Worm (Caenorhabditis elegans) whole organism, mixed stage, embryonic: ENCODE data around the gene hil-6.

ENCODE experiments used
- M03D4.4 ChIP-seq: sonication (generic microtip); optimal IDR thresholded peaks from 2 replicates; lab custom pipeline; 2017; ENCODE audit warnings: mild to moderate bottlenecking, missing genetic modification characterization, missing compliant biosample characterization
- bed-3 ChIP-seq: fragments of 200-800 bp; sonication (Bioruptor generic); optimal IDR thresholded peaks from 3 replicates; lab custom pipeline; 2018; ENCODE audit warnings: mild to moderate bottlenecking, missing genetic modification characterization, moderate library complexity, missing compliant biosample characterization
- blmp-1 ChIP-seq: fragments of 150-350 bp; optimal IDR thresholded peaks from 2 replicates; lab custom pipeline; 2014; ENCODE audit warnings: missing biosample characterization, missing genetic modification characterization
- ceh-39 ChIP-seq: fragments of 150-350 bp; optimal IDR thresholded peaks from 2 replicates; lab custom pipeline; 2014; ENCODE audit warnings: missing biosample characterization, missing genetic modification characterization
- ceh-43 ChIP-seq: fragments of 200-800 bp; sonication (Bioruptor generic); optimal IDR thresholded peaks from 2 replicates; lab custom pipeline; 2018; ENCODE audit warnings: mild to moderate bottlenecking, missing genetic modification characterization, moderate library complexity, missing compliant biosample characterization
- ceh-83 ChIP-seq: fragments of 200-800 bp; sonication (Bioruptor generic); optimal IDR thresholded peaks from 2 replicates; lab custom pipeline; 2018; ENCODE audit warnings: mild to moderate bottlenecking, missing genetic modification characterization, missing compliant biosample characterization
- cnd-1 ChIP-seq: fragments of 200-800 bp; sonication (Bioruptor generic); optimal IDR thresholded peaks from 2 replicates; lab custom pipeline; 2018; ENCODE audit warnings: mild to moderate bottlenecking, missing genetic modification characterization, missing compliant biosample characterization
- drap-1 ChIP-seq: fragments of 200-800 bp; sonication (Bioruptor generic); optimal IDR thresholded peaks from 3 replicates; lab custom pipeline; 2018; ENCODE audit warnings: mild to moderate bottlenecking, missing genetic modification characterization, missing compliant biosample characterization
- elt-1 ChIP-seq: sonication (generic microtip); optimal IDR thresholded peaks from 2 replicates; lab custom pipeline; 2017; ENCODE audit warnings: missing genetic modification characterization, mild to moderate bottlenecking, missing compliant biosample characterization, antibody characterized with exemption, moderate library complexity, borderline replicate concordance; ENCODE audit not compliant: insufficient read depth
- elt-3 ChIP-seq: fragments of 150-350 bp; optimal IDR thresholded peaks from 2 replicates; lab custom pipeline; 2014; ENCODE audit warnings: missing biosample characterization, missing genetic modification characterization
- ham-2 ChIP-seq: fragments of 200-800 bp; sonication (Bioruptor generic); optimal IDR thresholded peaks from 2 replicates; lab custom pipeline; 2018; ENCODE audit warnings: mild to moderate bottlenecking, missing genetic modification characterization, missing compliant biosample characterization
- hlh-1 ChIP-seq: fragments of 150-350 bp; optimal IDR thresholded peaks from 2 replicates; lab custom pipeline; 2014; ENCODE audit warnings: missing biosample characterization, missing genetic modification reagents, missing genetic modification characterization
- lin-13 ChIP-seq: fragments of 150-350 bp; optimal IDR thresholded peaks from 2 replicates; lab custom pipeline; 2014; ENCODE audit warnings: missing biosample characterization, missing genetic modification characterization
- lin-32 ChIP-seq: fragments of 200-800 bp; sonication (Bioruptor generic); optimal IDR thresholded peaks from 2 replicates; lab custom pipeline; 2018; ENCODE audit warnings: mild to moderate bottlenecking, missing genetic modification characterization, missing compliant biosample characterization
- mep-1 ChIP-seq: fragments of 150-350 bp; optimal IDR thresholded peaks from 2 replicates; lab custom pipeline; 2017; ENCODE audit warnings: missing biosample characterization, missing genetic modification reagents, missing genetic modification characterization, inconsistent platforms
- nhr-12 ChIP-seq: fragments of 150-350 bp; optimal IDR thresholded peaks from 2 replicates; lab custom pipeline; 2014; ENCODE audit warnings: missing biosample characterization, missing genetic modification characterization
- nhr-2 ChIP-seq: fragments of 150-350 bp; optimal IDR thresholded peaks from 2 replicates; lab custom pipeline; 2014; ENCODE audit warnings: missing biosample characterization, missing genetic modification characterization
- nhr-237 ChIP-seq: fragments of 150-350 bp; optimal IDR thresholded peaks from 2 replicates; lab custom pipeline; 2014; ENCODE audit warnings: missing biosample characterization, missing genetic modification characterization
- nhr-28 ChIP-seq: fragments of 150-350 bp; optimal IDR thresholded peaks from 2 replicates; lab custom pipeline; 2014; ENCODE audit warnings: missing biosample characterization, missing genetic modification characterization
- nhr-76 ChIP-seq: sonication (generic microtip); optimal IDR thresholded peaks from 2 replicates; lab custom pipeline; 2017; ENCODE audit warnings: missing biosample characterization, missing genetic modification characterization
- pha-4 ChIP-seq: fragments of 150-350 bp; optimal IDR thresholded peaks from 2 replicates; lab custom pipeline; 2018; ENCODE audit warnings: missing biosample characterization, missing genetic modification reagents, missing genetic modification characterization
- sem-2 ChIP-seq: fragments of 200-800 bp; sonication (Bioruptor generic); optimal IDR thresholded peaks from 2 replicates; lab custom pipeline; 2018; ENCODE audit warnings: mild to moderate bottlenecking, missing genetic modification characterization, missing compliant biosample characterization
- snpc-4 ChIP-seq: fragments of 150-350 bp; optimal IDR thresholded peaks from 2 replicates; lab custom pipeline; 2014; ENCODE audit warnings: missing biosample characterization, missing genetic modification characterization
- sptf-1 ChIP-seq: sonication (generic microtip); optimal IDR thresholded peaks from 2 replicates; lab custom pipeline; 2017; ENCODE audit warnings: mild to moderate bottlenecking, missing genetic modification characterization, moderate library complexity, missing compliant biosample characterization
- tbx-8 ChIP-seq: fragments of 200-800 bp; sonication (Bioruptor generic); optimal IDR thresholded peaks from 2 replicates; lab custom pipeline; 2018; ENCODE audit warnings: mild to moderate bottlenecking, missing genetic modification characterization, moderate library complexity, missing compliant biosample characterization
- unc-120 ChIP-seq: sonication (generic microtip); optimal IDR thresholded peaks from 2 replicates; lab custom pipeline; 2017; ENCODE audit warnings: missing genetic modification characterization, missing compliant biosample characterization; ENCODE audit not compliant: poor library complexity, severe bottlenecking
- unc-39 ChIP-seq: fragments of 150-350 bp; optimal IDR thresholded peaks from 2 replicates; lab custom pipeline; 2014; ENCODE audit warnings: missing biosample characterization, missing genetic modification characterization
- unc-62 ChIP-seq: fragments of 150-350 bp; optimal IDR thresholded peaks from 2 replicates; lab custom pipeline; 2014; ENCODE audit warnings: missing biosample characterization, missing genetic modification reagents, missing genetic modification characterization
- zip-8 ChIP-seq: fragments of 150-350 bp; optimal IDR thresholded peaks from 2 replicates; lab custom pipeline; 2014; ENCODE audit warnings: missing biosample characterization, missing genetic modification characterization

hil-6 gene

ce11 chrV:2031454-2031853 is at the start of gene hil-6:
Gene hil-6, minus strand, starts transcription at chrV:2031554.
- TF ChIP-seq nhr-76 (tag; lab: Kevin White, UChicago): no peak
- no peak for TF ChIP-seq lin-32 (GFP tag; lab: Kevin White, UChicago)
- TF ChIP-seq ceh-43 (GFP tag; lab: Kevin White, UChicago): no peak
- TF ChIP-seq pha-4: no peak
- TF ChIP-seq, all 35 proteins: peak for 0

ce11 chrV:2076043-2076442 is 44.7 kb upstream of the hil-6 start:
- TF ChIP-seq lin-13 (tag; lab: Kevin White, UChicago) (no peak), nhr-28 (no peak), unc-120 (tag; lab: Kevin White, UChicago) (peak; percentile 13), elt-1 (no peak), unc-62 (GFP tag; lab: Kevin White, UChicago) (peak; percentile 66)

- TF ChIP-seq hlh-1 (tag; lab: Kevin White, UChicago) (no peak), unc-120 (tag; lab: Kevin White, UChicago) (no peak), nhr-12 (tag; lab: Kevin White, UChicago) (no peak), ceh-39 (tag; lab: Kevin White, UChicago) (no peak), ceh-43 (GFP tag; lab: Kevin White, UChicago) (no peak), snpc-4 (tag; lab: Kevin White, UChicago) (no peak), ham-2 (no peak), nhr-76 (tag; lab: Kevin White, UChicago) (no peak), zip-8 (tag; lab: Kevin White, UChicago) (no peak), drap-1 (GFP tag; lab: Kevin White, UChicago) (no peak), elt-3 (tag; lab: Kevin White, UChicago) (no peak), ceh-83 (GFP tag; lab: Kevin White, UChicago) (no peak), tbx-8 (GFP tag; lab: Kevin White, UChicago) (no peak), unc-39 (no peak), nhr-28 (no peak), blmp-1 (tag; lab: Kevin White, UChicago) (no peak), lin-13 (tag; lab: Kevin White, UChicago) (no peak)
Measured at ce11 chrV:2072807-2073206, 41.5 kb upstream of the hil-6 start, which contains the start of gene Y40B10A.9. Gene Y40B10A.9, minus strand, starts transcription at chrV:2072907.

ce11 chrV:2068728-2069443 is 37.5 kb upstream of the hil-6 start:
- TF ChIP-seq ceh-43 (GFP tag; lab: Kevin White, UChicago) (no peak), cnd-1 (no peak), snpc-4 (tag; lab: Kevin White, UChicago) (no peak), drap-1 (GFP tag; lab: Kevin White, UChicago) (no peak), ceh-83 (GFP tag; lab: Kevin White, UChicago) (no peak), M03D4.4 (tag; lab: Kevin White, UChicago) (no peak), mep-1 (tag; lab: Kevin White, UChicago) (no peak)

ce11 chrV:2067985-2068499 is 36.7 kb upstream of the hil-6 start, which contains the start of gene lbp-9:
Gene lbp-9, plus strand, starts transcription at chrV:2068449.
- TF ChIP-seq nhr-28: no peak

ce11 chrV:2067419-2067818 is 36.1 kb upstream of the hil-6 start:
- TF ChIP-seq drap-1 (GFP tag; lab: Kevin White, UChicago) (no peak), cnd-1 (no peak), sem-2 (GFP tag; lab: Kevin White, UChicago) (no peak), M03D4.4 (tag; lab: Kevin White, UChicago) (no peak), ceh-39 (tag; lab: Kevin White, UChicago) (no peak), nhr-76 (tag; lab: Kevin White, UChicago) (no peak), nhr-237 (no peak), nhr-2 (tag; lab: Kevin White, UChicago) (no peak), elt-3 (tag; lab: Kevin White, UChicago) (no peak), elt-1 (no peak), pha-4 (no peak), mep-1 (tag; lab: Kevin White, UChicago) (no peak), hlh-1 (tag; lab: Kevin White, UChicago) (no peak), sptf-1 (tag; lab: Kevin White, UChicago) (no peak), bed-3 (no peak), unc-39 (no peak)
- TF ChIP-seq, all 35 proteins: peak for 0
